Worm (Caenorhabditis elegans) whole organism, young adult: Measurements from ENCODE around the gene spig-9.

Experiments
- B0261.1 ChIP-seq: sonication (generic microtip); optimal IDR thresholded peaks from 2 replicates; lab custom pipeline; 2016; ENCODE audit warnings: mild to moderate bottlenecking, missing genetic modification characterization, moderate library complexity, missing compliant biosample characterization
- F39B2.1 ChIP-seq: fragments of 200-800 bp; sonication (Bioruptor generic); IDR thresholded peaks from 2 replicates; pipeline ENCODE4 v1.3.6; 2022; ENCODE audit warnings: missing genetic modification reagents, missing genetic modification characterization, missing compliant biosample characterization
- Y67H2A.10 ChIP-seq: fragments of 200-800 bp; sonication (Bioruptor generic); conservative IDR thresholded peaks from 2 replicates; pipeline ENCODE4 v1.3.6; 2022; ENCODE audit warnings: missing genetic modification reagents, missing genetic modification characterization, missing compliant biosample characterization
- attf-6 ChIP-seq: fragments of 200-800 bp; sonication (Bioruptor generic); IDR thresholded peaks from 2 replicates; pipeline ENCODE4 v1.3.6; 2022; ENCODE audit warnings: missing genetic modification reagents, missing genetic modification characterization, missing compliant biosample characterization
- dpl-1 ChIP-seq: fragments of 150-350 bp; optimal IDR thresholded peaks from 2 replicates; lab custom pipeline; 2014; ENCODE audit warnings: missing biosample characterization, missing genetic modification reagents, missing genetic modification characterization
- efl-1 ChIP-seq: fragments of 150-350 bp; optimal IDR thresholded peaks from 2 replicates; lab custom pipeline; 2014; ENCODE audit warnings: missing biosample characterization, missing genetic modification reagents, missing genetic modification characterization
- egrh-3 ChIP-seq: fragments of 200-800 bp; sonication (Bioruptor generic); IDR thresholded peaks from 2 replicates; pipeline ENCODE4 v1.3.6; 2022; ENCODE audit warnings: missing genetic modification reagents, missing genetic modification characterization, missing compliant biosample characterization
- gei-17 ChIP-seq: fragments of 200-800 bp; sonication (Bioruptor generic); optimal IDR thresholded peaks from 2 replicates; lab custom pipeline; 2018; ENCODE audit warnings: mild to moderate bottlenecking, missing genetic modification characterization, missing compliant biosample characterization
- hmg-20 ChIP-seq: fragments of 200-800 bp; sonication (Bioruptor generic); IDR thresholded peaks from 2 replicates; pipeline ENCODE4 v1.3.6; 2022; ENCODE audit warnings: missing genetic modification reagents, missing genetic modification characterization, missing compliant biosample characterization
- mes-4 ChIP-seq: sonication (generic microtip); optimal IDR thresholded peaks from 2 replicates; lab custom pipeline; 2016; ENCODE audit warnings: missing genotype, missing genetic modification characterization, missing compliant biosample characterization
- nfyb-1 ChIP-seq: fragments of 200-800 bp; sonication (Bioruptor generic); IDR thresholded peaks from 2 replicates; pipeline ENCODE4 v1.3.6; 2022; ENCODE audit warnings: missing genetic modification reagents, missing genetic modification characterization, missing compliant biosample characterization
- pha-4 ChIP-seq: fragments of 150-350 bp; sonication (generic microtip); optimal IDR thresholded peaks from 2 replicates; lab custom pipeline; 2014; ENCODE audit warnings: missing biosample characterization, missing genetic modification reagents, missing genetic modification characterization
- unc-130 ChIP-seq: sonication (generic microtip); optimal IDR thresholded peaks from 2 replicates; lab custom pipeline; 2016; ENCODE audit warnings: missing genetic modification reagents, missing genetic modification characterization, missing compliant biosample characterization

DNA sequence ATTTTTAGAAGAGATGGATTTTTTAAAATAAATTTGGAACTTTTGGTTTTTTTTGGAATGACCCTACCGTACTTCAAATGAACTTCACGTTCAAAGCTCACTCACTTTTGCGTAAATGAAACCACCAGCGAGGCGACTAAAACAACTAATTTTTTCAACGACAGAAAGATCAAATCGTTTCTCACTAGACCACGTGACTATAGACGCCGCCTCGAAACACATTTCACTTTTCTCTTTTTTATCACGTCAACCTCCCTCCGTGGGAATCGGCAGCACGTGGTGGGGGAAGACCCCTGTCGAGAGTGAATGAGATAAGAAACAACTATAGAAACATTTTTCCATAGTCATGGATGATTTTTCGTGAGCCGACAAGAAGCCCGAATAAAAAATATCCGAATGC, 45.6 kb upstream of the spig-9 start:
- TF ChIP-seq mes-4 (no peak), hmg-20 (no peak), gei-17 (GFP tag; lab: Kevin White, UChicago) (peak; percentile 5), Y67H2A.10 (GFP tag; lab: Robert Waterston, UW) (no peak), nfyb-1 (GFP tag; lab: Robert Waterston, UW) (peak; percentile 55; the same call in 1 of the 2 replicates), unc-130 (GFP tag; lab: Kevin White, UChicago) (no peak), dpl-1 (GFP tag; lab: Kevin White, UChicago) (no peak), F39B2.1 (GFP tag; lab: Robert Waterston, UW) (no peak), attf-6 (GFP tag; lab: Robert Waterston, UW) (no peak), egrh-3 (GFP tag; lab: Robert Waterston, UW) (no peak; the same call in 1 of the 2 replicates), B0261.1 (tag; lab: Kevin White, UChicago) (no peak), efl-1 (no peak), pha-4 (tag; lab: Kevin White, UChicago) (peak; percentile 70)
